Worm (Caenorhabditis elegans): ENCODE data around the gene alg-2.

Gene alg-2

DNA sequence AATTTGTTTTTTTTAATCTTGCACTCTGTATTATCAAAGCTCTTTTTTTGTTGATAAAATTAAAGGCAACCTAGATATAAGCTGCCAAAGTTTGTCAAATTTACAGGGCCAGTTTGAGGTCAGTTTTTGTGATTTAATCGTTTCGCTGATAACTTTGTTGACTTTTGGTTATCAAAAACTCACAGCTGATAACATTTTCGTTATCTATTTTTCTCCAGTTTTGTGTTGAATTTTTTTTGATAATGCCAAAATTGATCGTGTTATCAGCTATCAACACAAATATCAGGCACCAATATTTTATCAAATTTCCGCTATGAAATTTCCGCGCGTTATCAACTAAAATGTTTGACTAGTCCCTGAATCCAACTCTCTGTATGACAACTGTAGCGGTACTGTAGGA, 42.2 kb downstream of the alg-2 start:
- TF ChIP-seq lin-13 (tag; optimal IDR thresholded peaks at IDR 0.05) (no peak), ceh-39 (tag; optimal IDR thresholded peaks at IDR 0.05) (no peak), hlh-1 (tag; optimal IDR thresholded peaks at IDR 0.05) (no peak), nhr-76 (tag; optimal IDR thresholded peaks at IDR 0.05) (no peak), bed-3 (GFP tag; optimal IDR thresholded peaks at IDR 0.05) (no peak), elt-3 (tag; optimal IDR thresholded peaks at IDR 0.05) (no peak), mls-2 (tag; optimal IDR thresholded peaks at IDR 0.05) (no peak), ceh-43 (GFP tag; optimal IDR thresholded peaks at IDR 0.05) (no peak), elt-1 (tag; optimal IDR thresholded peaks at IDR 0.05; ENCODE audit: borderline replicate concordance, insufficient read depth) (no peak), ham-2 (GFP tag; optimal IDR thresholded peaks at IDR 0.05) (no peak)

DNA sequence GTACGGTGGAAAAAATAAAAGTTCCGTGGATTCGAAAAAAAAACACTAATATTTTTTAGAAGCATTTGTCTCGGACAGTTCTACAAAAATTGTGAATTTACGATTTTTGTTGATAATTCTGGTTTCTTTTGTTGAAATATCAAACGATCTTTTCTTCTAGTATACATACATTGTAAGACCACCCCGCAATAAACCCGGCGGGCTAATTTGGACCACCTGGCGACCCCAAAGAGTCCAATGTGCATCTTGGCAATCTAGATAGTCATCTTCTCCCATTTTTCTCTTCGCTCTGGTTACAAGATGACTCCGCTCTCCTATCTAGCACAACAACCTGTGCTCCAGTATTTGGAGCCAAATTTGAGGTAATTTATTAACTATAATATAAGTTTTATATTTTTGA, 42.8 kb downstream of the alg-2 start, which contains the start of gene fbxc-29:
Gene fbxc-29 (plus strand): TSS at position 301 of the 400 bp plus-strand sequence.
- TF ChIP-seq lsy-2 (tag; optimal IDR thresholded peaks at IDR 0.05): no peak
- TF ChIP-seq flh-1 (GFP tag; optimal IDR thresholded peaks at IDR 0.05): no peak
- TF ChIP-seq nhr-2 (tag; optimal IDR thresholded peaks at IDR 0.05): no peak
- TF ChIP-seq drap-1 (GFP tag; optimal IDR thresholded peaks at IDR 0.05): no peak
- TF ChIP-seq nhr-28 (tag; optimal IDR thresholded peaks at IDR 0.05): no peak
- TF ChIP-seq nhr-237 (tag; optimal IDR thresholded peaks at IDR 0.05): no peak
- no peak for TF ChIP-seq zip-8 (tag; optimal IDR thresholded peaks at IDR 0.05)
- TF ChIP-seq mls-2 (tag; optimal IDR thresholded peaks at IDR 0.05): no peak
- no peak for TF ChIP-seq M03D4.4 (tag; optimal IDR thresholded peaks at IDR 0.05)
- TF ChIP-seq lin-13 (tag; optimal IDR thresholded peaks at IDR 0.05): no peak
- no peak for TF ChIP-seq ceh-83 (GFP tag; optimal IDR thresholded peaks at IDR 0.05)
- no peak for TF ChIP-seq unc-39 (tag; optimal IDR thresholded peaks at IDR 0.05)
- no peak for TF ChIP-seq nhr-12 (tag; optimal IDR thresholded peaks at IDR 0.05)

DNA sequence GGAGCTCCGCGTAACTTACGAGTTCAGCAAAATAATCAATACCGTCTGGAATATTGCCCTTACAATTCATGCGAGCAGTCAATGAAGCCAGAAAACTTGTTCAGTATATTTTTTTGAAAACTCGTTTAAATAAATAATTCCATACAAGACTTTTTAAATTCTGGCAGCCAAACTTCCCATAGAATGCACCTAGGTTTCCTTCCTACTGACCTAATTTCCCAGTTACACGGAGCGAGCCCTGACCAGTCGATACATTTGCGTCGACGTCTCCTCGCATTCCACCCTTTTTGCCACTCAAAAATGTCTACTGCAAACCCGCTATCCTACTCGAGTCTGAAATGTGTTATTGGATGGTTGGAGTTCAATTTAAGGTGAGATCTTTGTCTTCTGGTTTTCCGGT, 44.3 kb downstream of the alg-2 start, which contains the start of gene fbxc-30:
Gene fbxc-30 (plus strand): TSS at position 301 of the 400 bp plus-strand sequence.
- TF ChIP-seq cnd-1 (tag; optimal IDR thresholded peaks at IDR 0.05) (no peak), drap-1 (GFP tag; optimal IDR thresholded peaks at IDR 0.05) (no peak), pha-4 (tag; optimal IDR thresholded peaks at IDR 0.05) (no peak), nhr-76 (tag; optimal IDR thresholded peaks at IDR 0.05) (no peak), ceh-83 (GFP tag; optimal IDR thresholded peaks at IDR 0.05) (no peak), ztf-11 (tag; optimal IDR thresholded peaks at IDR 0.05) (no peak), ceh-43 (GFP tag; optimal IDR thresholded peaks at IDR 0.05) (no peak), mep-1 (tag; optimal IDR thresholded peaks at IDR 0.05) (no peak), unc-120 (tag; optimal IDR thresholded peaks at IDR 0.05; ENCODE audit: poor library complexity, severe bottlenecking) (no peak), flh-1 (GFP tag; optimal IDR thresholded peaks at IDR 0.05) (no peak), nhr-237 (tag; optimal IDR thresholded peaks at IDR 0.05) (no peak), nhr-2 (tag; optimal IDR thresholded peaks at IDR 0.05) (no peak), ceh-39 (tag; optimal IDR thresholded peaks at IDR 0.05) (no peak), elt-3 (tag; optimal IDR thresholded peaks at IDR 0.05) (no peak), nhr-12 (tag; optimal IDR thresholded peaks at IDR 0.05) (no peak), M03D4.4 (tag; optimal IDR thresholded peaks at IDR 0.05) (no peak), tbx-8 (GFP tag; optimal IDR thresholded peaks at IDR 0.05) (no peak), sptf-1 (tag; optimal IDR thresholded peaks at IDR 0.05) (no peak), ham-2 (GFP tag; optimal IDR thresholded peaks at IDR 0.05) (no peak), zip-8 (tag; optimal IDR thresholded peaks at IDR 0.05) (no peak)

DNA sequence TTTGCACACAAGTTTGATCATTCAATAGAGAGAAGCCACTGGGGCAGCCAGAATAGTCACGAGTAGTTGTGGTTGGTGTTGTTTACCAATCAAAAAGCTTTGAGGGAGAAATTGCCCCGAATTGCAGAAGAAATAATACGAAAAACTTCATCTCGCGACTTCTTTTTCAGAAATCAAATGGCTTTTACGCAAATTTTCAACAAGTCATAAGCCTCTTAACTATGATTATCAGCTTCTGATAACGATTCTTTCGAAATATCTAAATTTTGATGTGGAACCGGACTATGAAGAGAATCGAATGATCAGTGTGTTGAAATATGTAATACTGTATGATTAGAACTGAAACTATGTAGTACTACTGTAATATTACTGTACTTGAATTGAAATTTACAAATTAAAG, 47.3 kb downstream of the alg-2 start:
- TF ChIP-seq zip-8 (tag; optimal IDR thresholded peaks at IDR 0.05) (no peak), pha-4 (tag; optimal IDR thresholded peaks at IDR 0.05) (no peak)

DNA sequence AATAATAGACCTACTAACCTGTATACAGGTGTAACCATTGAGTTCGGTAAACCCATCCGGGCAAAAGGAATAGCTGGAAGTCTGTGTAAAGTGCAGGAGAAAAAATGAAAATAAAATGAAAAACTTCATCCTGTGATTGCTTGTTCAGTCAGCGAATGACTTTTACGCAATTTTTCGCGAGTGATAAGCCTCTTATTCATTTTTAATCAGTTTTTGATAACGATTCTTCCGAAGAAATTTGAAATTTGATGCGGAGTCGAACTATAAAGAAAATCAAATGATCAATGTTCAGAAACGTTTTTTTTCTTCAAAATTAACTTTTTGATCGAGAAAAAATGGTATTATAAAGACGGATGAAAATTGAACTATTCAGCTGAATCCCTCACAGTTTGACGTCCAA, 49.8 kb downstream of the alg-2 start:
- no peak for TF ChIP-seq mls-2 (tag; optimal IDR thresholded peaks at IDR 0.05)

DNA sequence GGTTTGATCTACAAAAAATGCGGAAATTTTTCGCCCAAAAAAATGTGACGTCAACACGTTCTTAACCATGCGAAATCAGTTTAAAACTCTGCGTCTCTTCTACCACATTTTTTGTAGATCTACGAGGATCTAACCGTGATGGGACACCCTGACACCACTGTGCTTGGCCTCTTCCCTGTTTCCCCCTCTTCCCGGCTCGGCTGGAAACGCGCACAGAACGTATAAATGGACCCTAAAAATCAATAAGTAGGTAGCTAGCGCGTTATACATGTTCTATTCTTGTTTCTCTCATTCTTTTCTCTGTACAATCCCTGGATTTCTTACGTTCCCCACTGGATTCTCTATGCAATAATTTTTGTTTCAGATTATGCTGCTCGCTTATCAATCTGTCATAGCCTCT, 50.5 kb downstream of the alg-2 start, which contains the start of gene fbxc-28:
Gene fbxc-28 (plus strand): TSS at position 301 of the 400 bp plus-strand sequence.
- TF ChIP-seq ham-2 (GFP tag; optimal IDR thresholded peaks at IDR 0.05) (no peak), lin-32 (GFP tag; optimal IDR thresholded peaks at IDR 0.05) (no peak), sptf-1 (tag; optimal IDR thresholded peaks at IDR 0.05) (no peak), ceh-39 (tag; optimal IDR thresholded peaks at IDR 0.05) (no peak), nhr-237 (tag; optimal IDR thresholded peaks at IDR 0.05) (no peak), nhr-76 (tag; optimal IDR thresholded peaks at IDR 0.05) (no peak), unc-39 (tag; optimal IDR thresholded peaks at IDR 0.05) (no peak), cnd-1 (tag; optimal IDR thresholded peaks at IDR 0.05) (no peak), M03D4.4 (tag; optimal IDR thresholded peaks at IDR 0.05) (no peak), bed-3 (GFP tag; optimal IDR thresholded peaks at IDR 0.05) (no peak), drap-1 (GFP tag; optimal IDR thresholded peaks at IDR 0.05) (no peak), zip-8 (tag; optimal IDR thresholded peaks at IDR 0.05) (no peak), unc-62 (GFP tag; optimal IDR thresholded peaks at IDR 0.05) (no peak), blmp-1 (tag; optimal IDR thresholded peaks at IDR 0.05) (no peak), hlh-1 (tag; optimal IDR thresholded peaks at IDR 0.05) (no peak), snpc-4 (tag; optimal IDR thresholded peaks at IDR 0.05) (no peak), nhr-12 (tag; optimal IDR thresholded peaks at IDR 0.05) (no peak)

Data from whole organism, mixed stage, embryonic.